Worm (Caenorhabditis elegans) whole organism, young adult: ENCODE data around the gene srw-1.

Experiments used
- B0261.1 ChIP-seq: sonication (generic microtip); optimal IDR thresholded peaks from 2 replicates; lab custom pipeline; 2016; ENCODE audit warnings: mild to moderate bottlenecking, missing genetic modification characterization, moderate library complexity, missing compliant biosample characterization
- F23B12.7 ChIP-seq: sonication (generic microtip); optimal IDR thresholded peaks from 2 replicates; lab custom pipeline; 2017; ENCODE audit warnings: missing genetic modification characterization, mild to moderate bottlenecking, missing compliant biosample characterization, antibody characterized with exemption, moderate library complexity; ENCODE audit not compliant: insufficient read depth
- F37B4.10 ChIP-seq: fragments of 200-800 bp; sonication (Bioruptor generic); IDR thresholded peaks from 2 replicates; pipeline ENCODE4 v1.3.6; 2022; ENCODE audit warnings: missing genetic modification characterization, missing compliant biosample characterization
- F49E8.2 ChIP-seq: sonication (generic microtip); optimal IDR thresholded peaks from 3 replicates; lab custom pipeline; 2017; ENCODE audit warnings: missing genetic modification characterization, mild to moderate bottlenecking, missing compliant biosample characterization, antibody characterized with exemption, moderate library complexity; ENCODE audit not compliant: insufficient read depth
- F52B5.7 ChIP-seq: sonication (generic microtip); optimal IDR thresholded peaks from 2 replicates; lab custom pipeline; 2016; ENCODE audit warnings: mild to moderate bottlenecking, missing genetic modification characterization, missing compliant biosample characterization
- F57A8.1 ChIP-seq: fragments of 200-800 bp; sonication (Bioruptor generic); optimal IDR thresholded peaks from 2 replicates; lab custom pipeline; 2018; ENCODE audit warnings: mild to moderate bottlenecking, missing genetic modification characterization, moderate library complexity, missing compliant biosample characterization
- K12H6.12 ChIP-seq: fragments of 200-800 bp; sonication (Bioruptor generic); optimal IDR thresholded peaks from 2 replicates; lab custom pipeline; 2018; ENCODE audit warnings: mild to moderate bottlenecking, missing genetic modification characterization, missing compliant biosample characterization
- Y67H2A.10 ChIP-seq: fragments of 200-800 bp; sonication (Bioruptor generic); conservative IDR thresholded peaks from 2 replicates; pipeline ENCODE4 v1.3.6; 2022; ENCODE audit warnings: missing genetic modification reagents, missing genetic modification characterization, missing compliant biosample characterization
- Y79H2A.3 ChIP-seq: fragments of 200-800 bp; sonication (Bioruptor generic); conservative IDR thresholded peaks from 2 replicates; pipeline ENCODE4 v1.3.6; 2022; ENCODE audit warnings: missing genetic modification reagents, missing genetic modification characterization, missing compliant biosample characterization
- Y95B8A.8 ChIP-seq: fragments of 200-800 bp; sonication (Bioruptor generic); IDR thresholded peaks from 2 replicates; pipeline ENCODE4 v1.3.6; 2022; ENCODE audit warnings: missing genetic modification reagents, missing genetic modification characterization, missing compliant biosample characterization
- atf-7 ChIP-seq: sonication (generic microtip); optimal IDR thresholded peaks from 2 replicates; lab custom pipeline; 2017; ENCODE audit warnings: mild to moderate bottlenecking, missing genetic modification characterization, missing compliant biosample characterization
- attf-5 ChIP-seq: fragments of 200-800 bp; sonication (Bioruptor generic); optimal IDR thresholded peaks from 2 replicates; lab custom pipeline; 2018; ENCODE audit warnings: mild to moderate bottlenecking, missing genetic modification characterization, missing compliant biosample characterization
- ccch-3 ChIP-seq: fragments of 200-800 bp; sonication (Bioruptor generic); optimal IDR thresholded peaks from 2 replicates; lab custom pipeline; 2018; ENCODE audit warnings: mild to moderate bottlenecking, missing genetic modification characterization, missing compliant biosample characterization
- cebp-2 ChIP-seq: fragments of 200-800 bp; sonication (Bioruptor generic); IDR thresholded peaks from 2 replicates; pipeline ENCODE4 v1.3.6; 2022; ENCODE audit warnings: missing genetic modification characterization, missing compliant biosample characterization
- ceh-91 ChIP-seq: fragments of 200-800 bp; sonication (Bioruptor generic); IDR thresholded peaks from 2 replicates; pipeline ENCODE4 v1.3.6; 2022; ENCODE audit warnings: missing genetic modification reagents, missing genetic modification characterization, missing compliant biosample characterization
- dpff-1 ChIP-seq: sonication (generic microtip); optimal IDR thresholded peaks from 2 replicates; lab custom pipeline; 2017; ENCODE audit warnings: mild to moderate bottlenecking, missing genetic modification characterization, missing compliant biosample characterization
- egl-44 ChIP-seq: fragments of 200-800 bp; sonication (Bioruptor generic); IDR thresholded peaks from 2 replicates; pipeline ENCODE4 v1.3.6; 2022; ENCODE audit warnings: missing genetic modification reagents, missing genetic modification characterization, missing compliant biosample characterization
- fkh-3 ChIP-seq: sonication (generic microtip); optimal IDR thresholded peaks from 2 replicates; lab custom pipeline; 2016; ENCODE audit warnings: mild to moderate bottlenecking, missing genetic modification characterization, missing compliant biosample characterization
- hmg-1.2 ChIP-seq: fragments of 200-800 bp; sonication (Bioruptor generic); IDR thresholded peaks from 2 replicates; pipeline ENCODE4 v1.3.6; 2022; ENCODE audit warnings: missing genetic modification reagents, missing genetic modification characterization, missing compliant biosample characterization
- hrde-1 ChIP-seq: sonication (generic microtip); optimal IDR thresholded peaks from 2 replicates; lab custom pipeline; 2016; ENCODE audit warnings: missing genetic modification characterization, mild to moderate bottlenecking, missing compliant biosample characterization, moderate library complexity, missing genotype, missing genetic modification reagents, borderline replicate concordance
- hsf-1 ChIP-seq: fragments of 200-800 bp; sonication (Bioruptor generic); IDR thresholded peaks from 2 replicates; pipeline ENCODE4 v1.3.6; 2022; ENCODE audit warnings: missing genetic modification reagents, missing genetic modification characterization, missing compliant biosample characterization
- lin-35 ChIP-seq, 3 experiments: fragments of 150-350 bp in 2 of 3; sonication (generic microtip) in 1 of 3; optimal IDR thresholded peaks; 2 replicates each; lab custom pipeline; 2014 to 2018; ENCODE audit warnings: missing biosample characterization in 3 of 3, missing genetic modification characterization in 3 of 3, missing genetic modification reagents in 3 of 3
- lin-40 ChIP-seq: sonication (generic microtip); optimal IDR thresholded peaks from 2 replicates; lab custom pipeline; 2016; ENCODE audit warnings: missing genetic modification characterization, mild to moderate bottlenecking, missing compliant biosample characterization, missing genotype, missing genetic modification reagents
- lsy-27 ChIP-seq: sonication (generic microtip); optimal IDR thresholded peaks from 2 replicates; lab custom pipeline; 2017; ENCODE audit warnings: missing genetic modification characterization, mild to moderate bottlenecking, missing compliant biosample characterization, antibody characterized with exemption, missing genotype, borderline replicate concordance; ENCODE audit not compliant: insufficient read depth
- madf-6 ChIP-seq: fragments of 200-800 bp; sonication (Bioruptor generic); IDR thresholded peaks from 2 replicates; pipeline ENCODE4 v1.3.6; 2022; ENCODE audit warnings: missing genetic modification reagents, missing genetic modification characterization, missing compliant biosample characterization
- madf-8 ChIP-seq: fragments of 200-800 bp; sonication (Bioruptor generic); conservative IDR thresholded peaks from 2 replicates; pipeline ENCODE4 v1.3.6; 2022; ENCODE audit warnings: missing genetic modification reagents, missing genetic modification characterization, missing compliant biosample characterization
- mel-28 ChIP-seq: sonication (generic microtip); optimal IDR thresholded peaks from 2 replicates; lab custom pipeline; 2016; ENCODE audit warnings: borderline replicate concordance, mild to moderate bottlenecking, missing genetic modification characterization, missing compliant biosample characterization
- nhr-27 ChIP-seq: fragments of 200-800 bp; sonication (Bioruptor generic); optimal IDR thresholded peaks from 2 replicates; lab custom pipeline; 2018; ENCODE audit warnings: mild to moderate bottlenecking, missing genetic modification characterization, moderate library complexity, missing compliant biosample characterization
- nhr-80 ChIP-seq: sonication (generic microtip); optimal IDR thresholded peaks from 2 replicates; lab custom pipeline; 2016; ENCODE audit warnings: missing genetic modification characterization, missing compliant biosample characterization
- nhr-90 ChIP-seq: sonication (generic microtip); optimal IDR thresholded peaks from 2 replicates; lab custom pipeline; 2016; ENCODE audit warnings: missing genotype, mild to moderate bottlenecking, missing genetic modification characterization, missing compliant biosample characterization
- snpc-1.1 ChIP-seq: sonication (generic microtip); optimal IDR thresholded peaks from 2 replicates; lab custom pipeline; 2017; ENCODE audit warnings: missing genetic modification characterization, mild to moderate bottlenecking, missing compliant biosample characterization, antibody characterized with exemption, moderate library complexity, missing genotype, missing genetic modification reagents; ENCODE audit not compliant: insufficient read depth
- sptf-2 ChIP-seq: fragments of 200-800 bp; sonication (Bioruptor generic); optimal IDR thresholded peaks from 2 replicates; lab custom pipeline; 2018; ENCODE audit warnings: mild to moderate bottlenecking, missing genetic modification characterization, missing compliant biosample characterization
- unc-130 ChIP-seq: sonication (generic microtip); optimal IDR thresholded peaks from 2 replicates; lab custom pipeline; 2016; ENCODE audit warnings: missing genetic modification reagents, missing genetic modification characterization, missing compliant biosample characterization
- zfh-2 ChIP-seq: fragments of 200-800 bp; sonication (Bioruptor generic); conservative IDR thresholded peaks from 2 replicates; pipeline ENCODE4 v1.3.6; 2022; ENCODE audit warnings: missing genetic modification reagents, missing genetic modification characterization, missing compliant biosample characterization
- zim-3 ChIP-seq: sonication (generic microtip); optimal IDR thresholded peaks from 2 replicates; lab custom pipeline; 2017; ENCODE audit warnings: mild to moderate bottlenecking, missing genetic modification characterization, moderate library complexity, missing compliant biosample characterization
- ztf-22 ChIP-seq: fragments of 200-800 bp; sonication (Bioruptor generic); optimal IDR thresholded peaks from 2 replicates; lab custom pipeline; 2018; ENCODE audit warnings: mild to moderate bottlenecking, missing genetic modification characterization, moderate library complexity, missing compliant biosample characterization
- ztf-25 ChIP-seq: fragments of 200-800 bp; sonication (Bioruptor generic); IDR thresholded peaks from 2 replicates; pipeline ENCODE4 v1.3.6; 2022; ENCODE audit warnings: missing genetic modification reagents, missing genetic modification characterization, missing compliant biosample characterization
- ztf-3 ChIP-seq: fragments of 200-800 bp; sonication (Bioruptor generic); optimal IDR thresholded peaks from 2 replicates; lab custom pipeline; 2018; ENCODE audit warnings: mild to moderate bottlenecking, missing genetic modification characterization, missing compliant biosample characterization

srw-1 gene

ce11 chrV:15221330-15221729, 23.3 kb downstream of the srw-1 start, which contains the start of gene irld-25:
Gene irld-25 (plus strand): TSS chrV:15221630.
- TF ChIP-seq F37B4.10 (GFP tag; lab: Robert Waterston, UW): no peak
- TF ChIP-seq cebp-2 (GFP tag; lab: Robert Waterston, UW): no peak
- TF ChIP-seq hmg-1.2: no peak
- TF ChIP-seq madf-6: no peak
- no peak for TF ChIP-seq fkh-3 (tag; lab: Kevin White, UChicago)
- TF ChIP-seq nhr-80 (tag; lab: Kevin White, UChicago): no peak
- TF ChIP-seq snpc-1.1 (tag; lab: Kevin White, UChicago): no peak
- TF ChIP-seq nhr-27: no peak
- TF ChIP-seq Y95B8A.8 (GFP tag; lab: Robert Waterston, UW): no peak
- TF ChIP-seq, all 124 proteins: peak for 0

ce11 chrV:15223668-15224067, 25.6 kb downstream of the srw-1 start, which contains the start of gene srw-24:
Gene srw-24 (plus strand): TSS chrV:15223968.
- no peak for TF ChIP-seq dpff-1

- TF ChIP-seq ccch-3 (GFP tag; lab: Kevin White, UChicago) (no peak), F52B5.7 (tag; lab: Kevin White, UChicago) (no peak), unc-130 (GFP tag; lab: Kevin White, UChicago) (no peak), B0261.1 (tag; lab: Kevin White, UChicago) (no peak), egl-44 (no peak), Y67H2A.10 (GFP tag; lab: Robert Waterston, UW) (no peak), F49E8.2 (no peak), lin-40 (tag; lab: Kevin White, UChicago) (no peak), ztf-22 (GFP tag; lab: Kevin White, UChicago) (no peak), hsf-1 (GFP tag; lab: Robert Waterston, UW) (no peak), atf-7 (tag; lab: Kevin White, UChicago) (no peak), Y79H2A.3 (GFP tag; lab: Robert Waterston, UW) (no peak), zfh-2 (GFP tag; lab: Robert Waterston, UW) (no peak), hrde-1 (tag; lab: Kevin White, UChicago) (no peak), lsy-27 (tag; lab: Kevin White, UChicago) (no peak), F23B12.7 (no peak)
Measured at ce11 chrV:15225650-15226049, 27.6 kb downstream of the srw-1 start, which contains the start of gene srw-14. Gene srw-14 (plus strand): TSS chrV:15225950.

- no peak for TF ChIP-seq ztf-3 (GFP tag; lab: Kevin White, UChicago)
- no peak for TF ChIP-seq B0261.1 (tag; lab: Kevin White, UChicago)
- TF ChIP-seq snpc-1.1 (tag; lab: Kevin White, UChicago): no peak
- no peak for TF ChIP-seq madf-8 (GFP tag; lab: Robert Waterston, UW)
- TF ChIP-seq nhr-80 (tag; lab: Kevin White, UChicago): no peak
- TF ChIP-seq zim-3: no peak
- TF ChIP-seq ccch-3 (GFP tag; lab: Kevin White, UChicago): no peak
- TF ChIP-seq K12H6.12: no peak
- no peak for TF ChIP-seq attf-5 (GFP tag; lab: Kevin White, UChicago)
- TF ChIP-seq hmg-1.2: no peak
- no peak for TF ChIP-seq mel-28 (tag; lab: Kevin White, UChicago)
- no peak for TF ChIP-seq sptf-2 (GFP tag; lab: Kevin White, UChicago)
- no peak for TF ChIP-seq lin-35 (GFP tag; optimal IDR thresholded peaks at IDR 0.05; lab: Kevin White, UChicago)
- TF ChIP-seq F57A8.1 (GFP tag; lab: Kevin White, UChicago): no peak
- no peak for TF ChIP-seq ceh-91 (GFP tag; lab: Robert Waterston, UW)
- no peak for TF ChIP-seq nhr-90
- no peak for TF ChIP-seq ztf-25
Measured at ce11 chrV:15226206-15226605, 28.2 kb downstream of the srw-1 start.
